Worm (Caenorhabditis elegans): ENCODE results near the gene pyr-1.

pyr-1 gene

DNA sequence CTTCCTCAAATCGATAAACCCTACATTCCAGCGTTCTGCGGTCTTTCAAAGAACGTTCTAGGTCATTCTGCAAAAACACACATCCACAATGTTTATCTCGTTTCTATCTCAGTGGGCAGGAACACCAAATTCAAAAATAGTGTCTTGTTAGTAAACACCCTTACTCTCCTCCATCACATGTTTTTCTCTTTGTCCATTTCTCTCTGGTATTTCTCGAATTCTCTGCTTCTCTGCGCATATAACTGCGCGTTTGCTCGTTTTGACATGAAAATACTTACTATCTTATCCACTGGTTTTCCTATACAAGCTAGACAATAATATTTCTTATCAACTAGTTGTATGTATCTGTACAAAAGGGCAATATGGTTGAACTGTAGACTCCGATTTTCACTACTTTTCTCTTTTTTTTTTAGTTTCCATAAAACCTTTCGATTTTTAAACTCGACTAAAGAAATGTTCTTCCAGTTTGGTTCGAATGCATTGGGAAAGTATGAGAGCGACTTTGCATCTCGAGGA, at the start of gene pyr-1:
Gene pyr-1 (plus strand): TSS at position 466 of the 516 bp plus-strand sequence.
- TF ChIP-seq hmg-1.2 (GFP tag; IDR thresholded peaks at IDR 0.05) (peak; percentile 62; the same call in 1 of the 2 replicates), attf-5 (GFP tag; optimal IDR thresholded peaks at IDR 0.05) (no peak)

DNA sequence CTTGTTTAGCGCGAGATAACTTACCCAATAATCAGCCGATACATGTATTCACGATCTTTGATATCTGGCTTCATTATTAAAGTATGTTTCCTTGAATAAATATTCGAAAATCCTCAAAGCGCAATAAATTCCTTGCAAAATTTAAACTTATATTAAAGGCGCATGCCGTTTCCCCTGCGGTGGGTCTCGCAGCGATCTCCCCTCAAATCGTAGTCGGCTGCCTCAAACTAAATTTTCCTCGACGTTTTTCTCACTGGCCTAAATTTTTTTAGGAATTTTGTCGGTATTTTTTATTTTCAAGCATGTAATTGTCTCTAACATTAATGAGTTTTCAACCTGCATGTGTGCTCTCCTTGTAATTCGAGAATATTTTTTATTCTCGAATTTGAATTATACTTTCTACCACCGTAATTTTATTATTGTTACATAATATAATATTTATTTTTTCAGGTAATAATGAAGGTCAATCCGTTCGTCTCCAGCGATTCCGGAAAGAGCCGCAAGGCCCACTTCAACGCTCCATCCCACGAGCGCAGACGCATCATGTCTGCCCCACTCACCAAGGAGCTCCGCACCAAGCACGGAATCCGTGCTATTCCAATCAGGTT, 48.5 kb upstream of the pyr-1 start, which contains the start of the genes cpf-1 and rpl-26:
Gene cpf-1 (minus strand): TSS at position 104 of the 608 bp plus-strand sequence.
Gene rpl-26 (plus strand): TSS at position 449 of the 608 bp plus-strand sequence.
- TF ChIP-seq lsl-1 (GFP tag; optimal IDR thresholded peaks at IDR 0.05) (peak; percentile 34), F22D6.2 (tag; optimal IDR thresholded peaks at IDR 0.05) (no peak), tbp1 (GFP tag; optimal IDR thresholded peaks at IDR 0.05) (peak; percentile 33), K11D2.4 (GFP tag; IDR thresholded peaks at IDR 0.05) (no peak), snpc-1.1 (tag; optimal IDR thresholded peaks at IDR 0.05; ENCODE audit: insufficient read depth) (peak; percentile 54), efl-1 (GFP tag; optimal IDR thresholded peaks at IDR 0.05) (peak; percentile 9), mcd-1 (GFP tag; IDR thresholded peaks at IDR 0.05) (peak; percentile 32; the same call in 1 of the 2 replicates), zfh-2 (GFP tag; conservative IDR thresholded peaks at IDR 0.05) (0 out of 2 replicates have a peak, but pooled peaks have one; percentile 8), lin-35 (GFP tag; optimal IDR thresholded peaks at IDR 0.05) (no peak), athp-1 (tag; optimal IDR thresholded peaks at IDR 0.05) (no peak), snpc-1.3 (tag; optimal IDR thresholded peaks at IDR 0.05; ENCODE audit: insufficient read depth) (peak; percentile 34), sptf-2 (GFP tag; optimal IDR thresholded peaks at IDR 0.05) (peak; percentile 92), madf-6 (GFP tag; IDR thresholded peaks at IDR 0.05) (peak; percentile 38; the same call in 1 of the 2 replicates), attf-5 (GFP tag; optimal IDR thresholded peaks at IDR 0.05) (peak; percentile 18), F23B12.7 (tag; optimal IDR thresholded peaks at IDR 0.05; ENCODE audit: insufficient read depth) (peak; percentile 30), hmg-1.2 (GFP tag; IDR thresholded peaks at IDR 0.05) (peak; percentile 28; the same call in 1 of the 2 replicates), cebp-1 (GFP tag; IDR thresholded peaks at IDR 0.05) (no peak), cebp-1 (tag; optimal IDR thresholded peaks at IDR 0.05) (no peak), F33H1.4 (GFP tag; IDR thresholded peaks at IDR 0.05) (peak; percentile 88), unc-130 (GFP tag; optimal IDR thresholded peaks at IDR 0.05) (no peak), aptf-2 (GFP tag; conservative IDR thresholded peaks at IDR 0.05) (no peak), unc-62 (GFP tag; optimal IDR thresholded peaks at IDR 0.05) (no peak), snpc-4 (GFP tag; optimal IDR thresholded peaks at IDR 0.05) (peak; percentile 71), snpc-4 (tag; optimal IDR thresholded peaks at IDR 0.05) (peak; percentile 55 to 80 (median 74)), ets-4 (GFP tag; optimal IDR thresholded peaks at IDR 0.05) (no peak), xnd-1 (tag; optimal IDR thresholded peaks at IDR 0.05) (no peak), attf-6 (GFP tag; IDR thresholded peaks at IDR 0.05) (no peak), lin-54 (GFP tag; optimal IDR thresholded peaks at IDR 0.05) (peak; percentile 60)

DNA sequence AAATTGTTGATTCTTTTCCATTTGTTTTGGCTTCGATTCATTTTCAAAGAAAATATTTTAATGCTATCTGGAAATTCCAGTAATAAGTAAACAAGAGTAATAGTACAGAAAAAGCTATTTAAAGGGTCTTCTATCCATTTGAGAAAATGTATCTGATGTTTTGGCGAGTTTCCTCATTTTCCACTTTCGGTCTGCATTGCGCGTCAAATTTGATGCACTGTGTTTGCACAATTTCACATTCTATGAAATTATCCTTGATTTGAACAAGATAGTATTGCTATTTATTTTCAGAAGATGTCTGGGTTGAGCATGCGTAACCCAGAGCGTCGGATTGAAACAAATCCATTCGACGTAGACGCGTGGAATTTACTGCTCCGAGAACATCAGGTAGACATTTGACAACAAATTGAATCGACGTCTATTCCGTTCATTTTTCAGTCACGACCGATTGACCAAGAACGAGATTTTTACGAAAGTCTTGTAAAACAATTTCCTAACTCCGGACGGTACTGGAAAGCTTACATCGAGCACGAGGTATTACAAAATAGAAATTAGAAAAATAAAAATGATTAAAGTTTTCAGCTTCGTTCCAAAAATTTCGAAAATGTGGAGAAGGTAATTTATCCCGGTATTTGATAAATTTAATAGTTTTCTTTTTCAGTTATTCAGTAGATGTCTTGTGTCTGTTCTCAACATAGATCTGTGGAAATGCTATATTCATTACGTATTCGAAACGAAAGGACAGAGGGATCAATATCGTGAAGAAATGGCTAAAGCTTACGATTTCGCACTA, 47.1 kb upstream of the pyr-1 start, which contains the start of gene suf-1:
Gene suf-1 (plus strand): TSS at position 280 of the 793 bp plus-strand sequence.
- TF ChIP-seq snpc-1.1 (tag; optimal IDR thresholded peaks at IDR 0.05; ENCODE audit: insufficient read depth) (peak; percentile 64), ztf-6 (GFP tag; IDR thresholded peaks at IDR 0.05) (no peak), ets-4 (GFP tag; optimal IDR thresholded peaks at IDR 0.05) (no peak), chd-7 (tag; optimal IDR thresholded peaks at IDR 0.05) (no peak), zfh-2 (GFP tag; conservative IDR thresholded peaks at IDR 0.05) (no peak), tbp1 (GFP tag; optimal IDR thresholded peaks at IDR 0.05) (peak; percentile 36), bed-1 (GFP tag; IDR thresholded peaks at IDR 0.05) (0 out of 2 replicates have a peak, but pooled peaks have one; percentile 20), egrh-3 (GFP tag; IDR thresholded peaks at IDR 0.05) (no peak), nfya-1 (tag; optimal IDR thresholded peaks at IDR 0.05; ENCODE audit: borderline replicate concordance, insufficient read depth) (no peak), lag-1 (GFP tag; IDR thresholded peaks at IDR 0.05) (no peak), K12H6.12 (tag; optimal IDR thresholded peaks at IDR 0.05) (no peak), F57A8.1 (GFP tag; optimal IDR thresholded peaks at IDR 0.05) (no peak), F23B12.7 (tag; optimal IDR thresholded peaks at IDR 0.05; ENCODE audit: insufficient read depth) (peak; percentile 61), C17E4.6 (GFP tag; IDR thresholded peaks at IDR 0.05) (peak; percentile 60), pha-4 (tag; optimal IDR thresholded peaks at IDR 0.05) (no peak), lin-40 (tag; optimal IDR thresholded peaks at IDR 0.05) (no peak), sdz-38 (tag; optimal IDR thresholded peaks at IDR 0.05) (no peak), B0035.1 (tag; optimal IDR thresholded peaks at IDR 0.05) (no peak)

All from whole organism, young adult.